Fruit fly (Drosophila melanogaster): Measurements from ENCODE around the gene CG14864.

Gene CG14864

DNA sequence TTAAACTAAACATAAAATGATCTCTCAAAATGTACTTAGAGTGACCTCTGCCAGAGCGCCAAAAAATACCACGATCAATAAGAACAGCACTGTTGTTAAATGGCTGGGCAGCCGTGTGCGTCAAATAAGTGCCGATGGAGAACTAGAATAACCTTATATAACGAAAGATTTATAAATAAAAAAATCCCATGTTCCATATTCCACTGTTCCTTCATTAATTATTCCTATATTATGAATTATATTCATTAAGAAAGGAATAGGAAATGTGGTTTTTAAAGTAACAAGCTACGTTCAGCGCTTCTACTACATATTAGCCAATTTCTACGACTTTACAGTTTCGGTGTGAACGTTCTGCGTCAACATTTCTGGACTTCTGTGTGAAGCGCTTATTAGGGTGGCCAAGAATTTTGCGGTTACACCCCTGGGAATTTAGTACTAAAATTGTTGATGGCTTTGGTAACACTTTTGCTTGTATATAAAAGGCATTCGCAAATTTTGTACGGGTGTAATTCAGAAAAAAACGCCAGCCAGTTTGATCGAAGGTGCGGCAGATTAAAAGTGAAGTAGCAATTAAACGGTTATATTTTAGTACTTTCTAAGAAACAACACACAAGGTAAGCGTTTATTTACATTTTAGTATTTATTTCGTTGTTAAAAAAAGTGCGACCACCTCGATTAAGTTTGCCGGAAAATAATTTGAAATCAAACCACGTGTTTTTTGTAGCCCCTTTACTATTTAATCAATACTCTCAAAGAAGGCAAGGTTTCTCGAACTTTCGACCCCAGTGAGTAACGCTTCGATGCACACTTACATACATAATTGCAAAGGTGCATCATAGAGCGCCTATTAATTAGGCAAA lies 25.9 kb downstream of the CG14864 start, which contains the start of the genes tefu and Hsc70-4 (continued):
- peak; percentile 82 for TF ChIP-seq chn (GFP tag; optimal IDR thresholded peaks at IDR 0.05)
- TF ChIP-seq CG7372 (GFP tag; IDR thresholded peaks at IDR 0.05) = peak; percentile 73
- TF ChIP-seq pita (GFP tag; optimal IDR thresholded peaks at IDR 0.05) = no peak
- TF ChIP-seq grau (tag; optimal IDR thresholded peaks at IDR 0.05) = peak; percentile 80
- TF ChIP-seq Xrp1 (GFP tag; IDR thresholded peaks at IDR 0.05) = peak; percentile 70
- peak; percentile 65 for TF ChIP-seq trem (tag; optimal IDR thresholded peaks at IDR 0.05)
- TF ChIP-seq otp (GFP tag; IDR thresholded peaks at IDR 0.05) = peak; percentile 68; the same call in 1 of the 3 replicates
- peak; percentile 86 for TF ChIP-seq lmd (GFP tag; IDR thresholded peaks at IDR 0.05)
- TF ChIP-seq ase (GFP tag; IDR thresholded peaks at IDR 0.05) = peak; percentile 79; the same call in 2 of the 3 replicates
- TF ChIP-seq MESR4 (GFP tag; optimal IDR thresholded peaks at IDR 0.05) = peak; percentile 61
- peak; percentile 69 for TF ChIP-seq pum (GFP tag; optimal IDR thresholded peaks at IDR 0.05)
- TF ChIP-seq klu (GFP tag; IDR thresholded peaks at IDR 0.05) = peak; percentile 81
- TF ChIP-seq Doc3 (GFP tag; IDR thresholded peaks at IDR 0.05; ENCODE audit: partially characterized antibody) = no peak
- TF ChIP-seq CG15601 (tag; optimal IDR thresholded peaks at IDR 0.05) = peak; percentile 57
- TF ChIP-seq Sin3A (optimal IDR thresholded peaks at IDR 0.05) = peak; percentile 96
- TF ChIP-seq tin (GFP tag; optimal IDR thresholded peaks at IDR 0.05) = peak; percentile 78
- TF ChIP-seq CG14014 (GFP tag; IDR thresholded peaks at IDR 0.05) = peak; percentile 61; the same call in 1 of the 2 replicates
- TF ChIP-seq CG10321 (GFP tag; IDR thresholded peaks at IDR 0.05) = 0 out of 2 replicates have a peak, but pooled peaks have one; percentile 49
- TF ChIP-seq wek (GFP tag; optimal IDR thresholded peaks at IDR 0.05) = no peak
- peak; percentile 76 for TF ChIP-seq CG13894 (tag; optimal IDR thresholded peaks at IDR 0.05)
- TF ChIP-seq al (GFP tag; IDR thresholded peaks at IDR 0.05) = peak; percentile 82
- TF ChIP-seq CG18011 (GFP tag; optimal IDR thresholded peaks at IDR 0.05) = no peak
- TF ChIP-seq CG11560 (tag; IDR thresholded peaks at IDR 0.05) = peak; percentile 27; the same call in 1 of the 3 replicates
- TF ChIP-seq slp2 (GFP tag; optimal IDR thresholded peaks at IDR 0.05) = peak; percentile 62
- peak; percentile 86 for TF ChIP-seq CG1602 (GFP tag; optimal IDR thresholded peaks at IDR 0.05)
- peak; percentile 41 for TF ChIP-seq CG7745 (tag; optimal IDR thresholded peaks at IDR 0.05)
- TF ChIP-seq NC2β (GFP tag; optimal IDR thresholded peaks at IDR 0.05) = peak; percentile 69
- peak; percentile 51; the same call in 1 of the 2 replicates for TF ChIP-seq amos (GFP tag; IDR thresholded peaks at IDR 0.05; ENCODE audit: partially characterized antibody)
- TF ChIP-seq CG6254 (GFP tag; optimal IDR thresholded peaks at IDR 0.05) = peak; percentile 1
- peak; percentile 95 for TF ChIP-seq sqz (GFP tag; optimal IDR thresholded peaks at IDR 0.05)
- TF ChIP-seq Hr51 (GFP tag; optimal IDR thresholded peaks at IDR 0.05) = peak in 1 of 2 experiments; percentile 70
- TF ChIP-seq cato (GFP tag; optimal IDR thresholded peaks at IDR 0.05; ENCODE audit: borderline replicate concordance) = peak; percentile 37
- peak; percentile 58 for TF ChIP-seq BEAF-32 (GFP tag; optimal IDR thresholded peaks at IDR 0.05)
- no peak for TF ChIP-seq ERR (GFP tag; optimal IDR thresholded peaks at IDR 0.05)
- TF ChIP-seq CG1792 (GFP tag; optimal IDR thresholded peaks at IDR 0.05) = peak; percentile 55
- peak; percentile 63 for TF ChIP-seq seq (GFP tag; IDR thresholded peaks at IDR 0.05)
- peak; percentile 62 for TF ChIP-seq Sry-β (GFP tag; optimal IDR thresholded peaks at IDR 0.05)
- TF ChIP-seq D (optimal IDR thresholded peaks at IDR 0.05) = no peak
- peak; percentile 34 for TF ChIP-seq D (GFP tag; optimal IDR thresholded peaks at IDR 0.05)
- peak; percentile 46 for TF ChIP-seq CG8924 (tag; optimal IDR thresholded peaks at IDR 0.05)
- no peak for TF ChIP-seq grn (GFP tag; optimal IDR thresholded peaks at IDR 0.05)
- TF ChIP-seq CG17829 (tag; optimal IDR thresholded peaks at IDR 0.05) = peak; percentile 73
- peak in 1 of 2 experiments; percentile 82 for TF ChIP-seq Eip74EF (GFP tag; optimal IDR thresholded peaks at IDR 0.05)
- TF ChIP-seq Ravus (GFP tag; IDR thresholded peaks at IDR 0.05) = peak; percentile 43
- peak; percentile 49; the same call in 1 of the 2 replicates for TF ChIP-seq peb (GFP tag; IDR thresholded peaks at IDR 0.05)
- TF ChIP-seq CG3407 (GFP tag; optimal IDR thresholded peaks at IDR 0.05) = peak; percentile 34
- peak; percentile 55 for TF ChIP-seq gsb-n (tag; optimal IDR thresholded peaks at IDR 0.05)
- TF ChIP-seq tna (GFP tag; IDR thresholded peaks at IDR 0.05; ENCODE audit: partially characterized antibody) = peak; percentile 31; the same call in 1 of the 2 replicates

Data from whole organism, embryonic.